Worm (Caenorhabditis elegans): ENCODE results near the gene drl-1.

DNA sequence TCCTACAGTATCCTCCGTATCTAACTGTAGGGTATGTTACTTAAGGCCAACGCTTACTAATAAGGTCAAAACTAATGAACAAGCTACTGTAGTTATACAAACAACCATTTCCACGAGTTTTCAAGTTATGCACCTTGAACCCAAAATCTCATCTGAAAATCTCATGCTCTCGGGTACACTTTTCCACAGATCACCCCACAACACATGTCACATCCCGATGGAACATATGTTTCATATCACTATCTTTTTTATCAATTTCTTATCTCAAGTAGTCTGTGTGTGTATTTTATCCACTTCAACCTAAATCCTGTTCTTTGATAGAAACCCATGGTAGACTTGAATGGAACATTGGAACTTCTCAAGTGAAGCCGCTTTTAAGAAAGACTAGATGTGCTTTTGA, 24.6 kb upstream of the drl-1 start:
- TF ChIP-seq pes-1 (GFP tag; IDR thresholded peaks at IDR 0.05) (no peak), ama-1 (optimal IDR thresholded peaks at IDR 0.05) (no peak), ceh-13 (GFP tag; optimal IDR thresholded peaks at IDR 0.05) (no peak), sea-1 (GFP tag; conservative IDR thresholded peaks at IDR 0.05) (no peak), B0310.2 (tag; optimal IDR thresholded peaks at IDR 0.05) (no peak), flt-1 (GFP tag; IDR thresholded peaks at IDR 0.05) (no peak), scrt-1 (GFP tag; IDR thresholded peaks at IDR 0.05) (no peak), ets-7 (tag; optimal IDR thresholded peaks at IDR 0.05) (no peak)

All from whole organism, early embryonic.